Fruit fly (Drosophila melanogaster) whole organism, pupa: ENCODE measurements around the gene Atg3.
A peak's percentile ranks its signal among the peaks of the same experiment; 100 is the strongest.

Experiments
- CG10348 ChIP-seq: fragments of 200-800 bp; sonication (Bioruptor generic); IDR thresholded peaks from 2 replicates; pipeline ENCODE4 v1.3.6; 2022; ENCODE audit warnings: missing biosample characterization, missing genetic modification characterization
- CG12605 ChIP-seq: fragments of 200-800 bp; sonication (Bioruptor generic); IDR thresholded peaks from 2 replicates; pipeline ENCODE4 v1.3.6; 2022; ENCODE audit warnings: missing biosample characterization, missing genetic modification characterization
- CG13204 ChIP-seq: fragments of 200-800 bp; sonication (Bioruptor generic); optimal IDR thresholded peaks from 2 replicates; lab custom pipeline; 2018; ENCODE audit warnings: missing biosample characterization, mild to moderate bottlenecking, missing genetic modification characterization, moderate library complexity
- CG14655 ChIP-seq: fragments of 200-800 bp; sonication (Bioruptor generic); optimal IDR thresholded peaks from 3 replicates; lab custom pipeline; 2017; ENCODE audit warnings: mild to moderate bottlenecking, missing biosample characterization, missing genetic modification reagents, missing genetic modification characterization
- CG15710 ChIP-seq: fragments of 200-800 bp; sonication (Bioruptor generic); optimal IDR thresholded peaks from 2 replicates; lab custom pipeline; 2018; ENCODE audit warnings: missing biosample characterization, mild to moderate bottlenecking, missing genetic modification characterization, moderate library complexity
- CG17806 ChIP-seq: fragments of 200-800 bp; sonication (Bioruptor generic); optimal IDR thresholded peaks from 2 replicates; lab custom pipeline; 2018; ENCODE audit warnings: missing biosample characterization, mild to moderate bottlenecking, missing genetic modification characterization, moderate library complexity
- CG32121 ChIP-seq: fragments of 200-800 bp; sonication (Bioruptor generic); IDR thresholded peaks from 2 replicates; pipeline ENCODE4 v1.3.6; 2022; ENCODE audit warnings: missing biosample characterization, missing genetic modification characterization
- CG34367 ChIP-seq: fragments of 200-800 bp; sonication (Bioruptor generic); optimal IDR thresholded peaks from 2 replicates; lab custom pipeline; 2018; ENCODE audit warnings: missing biosample characterization, mild to moderate bottlenecking, missing genetic modification characterization
- CG4496 ChIP-seq: fragments of 200-800 bp; sonication (Bioruptor generic); IDR thresholded peaks from 3 replicates; pipeline ENCODE4 v1.3.6; 2022; ENCODE audit warnings: missing biosample characterization, missing genetic modification characterization
- CG8159 ChIP-seq: fragments of 200-800 bp; sonication (Bioruptor generic); optimal IDR thresholded peaks from 3 replicates; lab custom pipeline; 2018; ENCODE audit warnings: missing biosample characterization, mild to moderate bottlenecking, missing genetic modification characterization, moderate library complexity
- CG8301 ChIP-seq: fragments of 200-800 bp; sonication (Bioruptor generic); optimal IDR thresholded peaks from 2 replicates; lab custom pipeline; 2018; ENCODE audit warnings: missing biosample characterization, mild to moderate bottlenecking, missing genetic modification characterization
- CG9948 ChIP-seq: fragments of 200-800 bp; sonication (Bioruptor generic); optimal IDR thresholded peaks from 2 replicates; lab custom pipeline; 2018; ENCODE audit warnings: missing biosample characterization, mild to moderate bottlenecking, missing genetic modification characterization, moderate library complexity
- D1 ChIP-seq: fragments of 200-800 bp; sonication (Bioruptor generic); optimal IDR thresholded peaks from 2 replicates; lab custom pipeline; 2018; ENCODE audit warnings: missing biosample characterization, mild to moderate bottlenecking, missing genetic modification characterization, moderate library complexity
- EcR ChIP-seq: fragments of 200-800 bp; sonication (Bioruptor generic); optimal IDR thresholded peaks from 3 replicates; lab custom pipeline; 2019; ENCODE audit warnings: missing biosample characterization, missing genetic modification characterization, mild to moderate bottlenecking, moderate library complexity, missing genetic modification reagents
- Ets98B ChIP-seq: fragments of 200-800 bp; sonication (Bioruptor generic); IDR thresholded peaks from 2 replicates; pipeline ENCODE4 v1.3.6; 2022; ENCODE audit warnings: missing biosample characterization, missing genetic modification characterization
- Pif1A ChIP-seq: fragments of 200-800 bp; sonication (Bioruptor generic); optimal IDR thresholded peaks from 3 replicates; lab custom pipeline; 2016; ENCODE audit warnings: missing biosample characterization, missing genetic modification characterization
- Pif1B ChIP-seq: fragments of 200-800 bp; sonication (Bioruptor generic); optimal IDR thresholded peaks from 3 replicates; lab custom pipeline; 2016; ENCODE audit warnings: missing biosample characterization, missing genetic modification characterization
- Snoo ChIP-seq: fragments of 200-800 bp; sonication (Bioruptor generic); optimal IDR thresholded peaks from 3 replicates; lab custom pipeline; 2017; ENCODE audit warnings: missing biosample characterization, mild to moderate bottlenecking, missing genetic modification characterization, inconsistent platforms
- fd96Ca ChIP-seq: fragments of 200-800 bp; sonication (Bioruptor generic); IDR thresholded peaks from 3 replicates; pipeline ENCODE4 v1.3.6; 2022; ENCODE audit warnings: missing biosample characterization, missing genetic modification characterization
- gl ChIP-seq: fragments of 200-800 bp; sonication (Bioruptor generic); optimal IDR thresholded peaks from 2 replicates; lab custom pipeline; 2018; ENCODE audit warnings: missing biosample characterization, mild to moderate bottlenecking, missing genetic modification characterization
- rn ChIP-seq: fragments of 200-800 bp; sonication (Bioruptor generic); IDR thresholded peaks from 2 replicates; pipeline ENCODE4 v1.3.6; 2022; ENCODE audit warnings: missing biosample characterization, missing genetic modification characterization

Gene Atg3

DNA sequence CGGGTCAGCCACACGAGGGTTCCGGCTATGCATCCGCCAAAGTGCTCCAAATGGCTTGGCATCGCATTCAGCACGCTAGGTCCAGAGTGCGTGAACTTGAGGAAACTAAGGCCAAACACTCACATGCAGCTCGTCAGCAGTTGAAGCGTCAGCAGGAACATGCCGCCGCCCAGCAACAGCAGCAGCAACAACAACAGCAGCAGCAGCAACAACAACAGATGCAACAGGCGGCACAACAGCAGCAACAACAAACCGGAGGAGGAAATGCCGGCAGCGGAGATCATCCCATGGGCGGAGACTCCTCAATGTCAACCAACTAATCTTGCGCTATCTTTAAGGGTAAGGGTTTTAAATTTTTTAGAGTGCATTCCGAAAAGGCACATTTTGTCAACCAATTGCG is 2.3 kb upstream of the Atg3 start:
- no peak for TF ChIP-seq Ets98B
- no peak for TF ChIP-seq CG13204 (GFP tag; lab: Kevin White, UChicago)
- no peak for TF ChIP-seq EcR
- no peak for TF ChIP-seq CG8159 (tag; lab: Kevin White, UChicago)
- TF ChIP-seq Pif1B (GFP tag; lab: Kevin White, UChicago) = no peak
- TF ChIP-seq CG32121 = no peak
- TF ChIP-seq CG15710 = no peak

- TF ChIP-seq CG14655 (GFP tag; lab: Kevin White, UChicago) (no peak), rn (GFP tag; lab: Robert Waterston, UW) (no peak), Snoo (no peak), CG34367 (tag; lab: Kevin White, UChicago) (no peak), D1 (tag; lab: Kevin White, UChicago) (no peak), Pif1B (GFP tag; lab: Kevin White, UChicago) (no peak), gl (tag; lab: Kevin White, UChicago) (no peak), CG12605 (no peak), Pif1A (GFP tag; lab: Kevin White, UChicago) (no peak), CG17806 (tag; lab: Kevin White, UChicago) (no peak)
- TF ChIP-seq, all 21 proteins: peak for 0
Measured at dm6 chr3L:18749807-18750206, 1.3 kb downstream of the Atg3 start.

DNA sequence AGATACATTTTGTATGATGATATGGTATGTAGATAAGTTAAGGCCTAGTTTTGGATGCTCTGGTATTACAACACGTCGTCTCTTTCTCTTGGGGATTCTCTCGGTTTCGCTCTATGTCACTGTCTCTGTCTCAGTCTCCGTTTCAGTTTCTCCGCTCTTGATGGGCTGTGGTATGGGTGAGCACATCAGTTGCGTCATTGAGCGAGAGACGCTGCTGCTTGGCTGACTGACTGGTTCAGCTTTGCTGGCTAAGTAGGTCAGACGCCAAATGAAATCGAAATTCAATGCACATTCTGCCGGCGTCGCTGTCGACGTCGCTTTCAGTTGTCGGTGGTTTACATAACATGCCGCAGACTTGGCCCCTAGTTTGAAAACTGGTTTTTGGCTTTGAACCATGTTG is 5.3 kb downstream of the Atg3 start:
- TF ChIP-seq gl (tag; lab: Kevin White, UChicago) = no peak
- no peak for TF ChIP-seq Pif1A (GFP tag; lab: Kevin White, UChicago)
- TF ChIP-seq CG10348 = no peak
- TF ChIP-seq CG17806 (tag; lab: Kevin White, UChicago) = no peak
- TF ChIP-seq CG12605 = peak; percentile 20; the same call in 1 of the 2 replicates
- TF ChIP-seq Ets98B = peak; percentile 59; the same call in 1 of the 2 replicates
- TF ChIP-seq CG8301 (tag; lab: Kevin White, UChicago) = peak; percentile 5
- TF ChIP-seq fd96Ca (GFP tag; lab: Robert Waterston, UW) = no peak
- TF ChIP-seq CG4496 (GFP tag; lab: Robert Waterston, UW) = no peak
- peak; percentile 61 for TF ChIP-seq Snoo
- no peak for TF ChIP-seq CG13204 (GFP tag; lab: Kevin White, UChicago)
- TF ChIP-seq D1 (tag; lab: Kevin White, UChicago) = no peak
- no peak for TF ChIP-seq rn (GFP tag; lab: Robert Waterston, UW)
- TF ChIP-seq EcR = peak; percentile 32

DNA sequence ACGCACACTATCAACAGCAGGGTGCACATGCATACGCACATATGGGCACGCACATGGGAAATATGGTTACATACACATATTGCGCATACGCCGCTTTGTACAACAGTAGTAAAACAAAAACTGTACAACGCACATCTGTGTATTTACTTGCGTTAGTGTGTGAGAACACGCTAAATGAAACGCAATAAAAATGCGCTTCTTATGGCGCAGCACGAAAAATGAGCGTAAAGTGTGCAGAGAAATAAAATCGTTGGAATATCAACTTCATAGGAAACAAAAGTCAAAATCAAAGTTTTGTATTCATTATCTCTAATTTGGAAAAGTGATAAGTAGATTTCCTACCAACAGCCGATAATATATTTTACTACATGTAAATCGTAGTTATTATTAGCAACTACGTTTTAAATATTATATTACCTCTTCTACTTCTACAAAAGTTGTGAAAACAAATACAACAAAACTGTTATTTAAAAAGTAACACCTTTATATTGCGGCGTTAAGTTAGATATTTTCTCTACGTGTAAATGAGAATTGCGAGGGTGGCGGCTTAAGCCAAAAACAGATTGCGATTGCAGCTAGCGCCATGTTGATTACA is 7.9 kb downstream of the Atg3 start:
- TF ChIP-seq CG13204 (GFP tag; lab: Kevin White, UChicago) (no peak), Pif1B (GFP tag; lab: Kevin White, UChicago) (peak; percentile 40), CG8301 (tag; lab: Kevin White, UChicago) (peak; percentile 56), CG9948 (tag; lab: Kevin White, UChicago) (peak; percentile 60), CG15710 (peak; percentile 57), CG10348 (peak; percentile 51; the same call in 1 of the 2 replicates), Ets98B (peak; percentile 66), CG12605 (peak; percentile 42), CG14655 (GFP tag; lab: Kevin White, UChicago) (peak; percentile 61), fd96Ca (GFP tag; lab: Robert Waterston, UW) (no peak), Snoo (peak; percentile 76), CG32121 (peak; percentile 83), CG17806 (tag; lab: Kevin White, UChicago) (peak; percentile 49), Pif1A (GFP tag; lab: Kevin White, UChicago) (peak; percentile 25), rn (GFP tag; lab: Robert Waterston, UW) (peak; percentile 70), EcR (no peak), CG8159 (tag; lab: Kevin White, UChicago) (peak; percentile 83), gl (tag; lab: Kevin White, UChicago) (no peak), D1 (tag; lab: Kevin White, UChicago) (no peak), CG34367 (tag; lab: Kevin White, UChicago) (peak; percentile 44), CG4496 (GFP tag; lab: Robert Waterston, UW) (peak; percentile 83)
- TF ChIP-seq, all 21 proteins: peak for 16

DNA sequence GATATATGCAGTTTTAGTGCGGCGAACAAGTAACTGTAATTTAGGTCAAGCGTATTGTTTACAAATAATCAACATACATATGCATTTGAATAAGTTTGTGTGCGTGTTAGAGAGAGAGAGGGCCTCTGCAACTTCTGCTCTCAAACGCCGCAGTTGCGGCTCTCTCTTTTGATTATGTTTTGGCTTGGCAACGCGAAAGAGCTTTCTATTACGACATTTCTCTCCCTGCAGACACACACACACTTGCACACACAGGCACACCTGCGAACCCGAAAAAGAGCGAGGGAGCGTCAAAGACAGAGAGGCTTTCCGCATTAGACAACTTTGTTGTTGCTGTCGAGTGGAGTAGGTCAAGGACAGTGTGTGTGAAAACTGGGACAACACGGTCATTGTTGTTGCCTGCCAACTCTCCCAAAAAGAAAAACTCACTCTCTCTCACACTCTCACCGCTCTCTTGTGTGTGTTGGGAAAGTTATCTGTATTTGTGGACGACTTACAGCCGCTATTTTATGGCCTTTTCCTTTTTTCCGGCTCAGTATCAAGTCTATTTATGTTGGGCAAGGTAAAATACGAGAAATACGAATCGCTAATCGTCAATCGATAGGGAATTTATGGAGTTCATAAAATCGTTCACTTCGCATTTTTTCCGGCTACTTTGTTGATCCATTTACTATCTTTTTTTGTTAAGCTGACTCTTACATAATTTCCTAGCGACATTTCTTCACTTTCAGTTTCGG is 8.8 kb downstream of the Atg3 start:
- TF ChIP-seq Pif1A (GFP tag; lab: Kevin White, UChicago) = no peak
- TF ChIP-seq Pif1B (GFP tag; lab: Kevin White, UChicago) = no peak
- TF ChIP-seq CG15710 = no peak
- no peak for TF ChIP-seq rn (GFP tag; lab: Robert Waterston, UW)
- TF ChIP-seq CG14655 (GFP tag; lab: Kevin White, UChicago) = no peak
- no peak for TF ChIP-seq CG8301 (tag; lab: Kevin White, UChicago)
- no peak for TF ChIP-seq CG34367 (tag; lab: Kevin White, UChicago)
- peak; percentile 49; the same call in 1 of the 3 replicates for TF ChIP-seq CG4496 (GFP tag; lab: Robert Waterston, UW)
- TF ChIP-seq Ets98B = peak; percentile 51; the same call in 1 of the 2 replicates
- peak; percentile 14; the same call in 1 of the 2 replicates for TF ChIP-seq CG32121
